Worm (Caenorhabditis elegans) whole organism, late embryonic: Measurements from ENCODE around the gene ZC513.3.

Experiments
- C38D4.7 ChIP-seq: fragments of 200-800 bp; sonication (Bioruptor generic); optimal IDR thresholded peaks from 2 replicates; lab custom pipeline; 2018; ENCODE audit warnings: mild to moderate bottlenecking, missing genetic modification characterization, moderate library complexity, missing compliant biosample characterization
- F13H6.1 ChIP-seq: sonication (generic microtip); optimal IDR thresholded peaks from 2 replicates; lab custom pipeline; 2016; ENCODE audit warnings: missing genetic modification characterization, missing compliant biosample characterization
- K02D7.2 ChIP-seq: sonication (generic microtip); optimal IDR thresholded peaks from 2 replicates; lab custom pipeline; 2017; ENCODE audit warnings: mild to moderate bottlenecking, missing genetic modification characterization, missing compliant biosample characterization
- K09A11.1 ChIP-seq: sonication (generic microtip); optimal IDR thresholded peaks from 2 replicates; lab custom pipeline; 2017; ENCODE audit warnings: antibody characterized with exemption, mild to moderate bottlenecking, missing genetic modification characterization, missing compliant biosample characterization; ENCODE audit not compliant: insufficient read depth
- T23F11.4 ChIP-seq: fragments of 200-800 bp; sonication (Bioruptor generic); optimal IDR thresholded peaks from 2 replicates; lab custom pipeline; 2018; ENCODE audit warnings: mild to moderate bottlenecking, missing genetic modification characterization, missing compliant biosample characterization
- Y22D7AL.16 ChIP-seq: sonication (generic microtip); optimal IDR thresholded peaks from 2 replicates; lab custom pipeline; 2016; ENCODE audit warnings: missing genetic modification characterization, missing compliant biosample characterization
- ahr-1 ChIP-seq: sonication (generic microtip); optimal IDR thresholded peaks from 2 replicates; lab custom pipeline; 2016; ENCODE audit warnings: missing genetic modification characterization, missing compliant biosample characterization
- ceh-19 ChIP-seq: fragments of 200-800 bp; sonication (Bioruptor generic); optimal IDR thresholded peaks from 2 replicates; lab custom pipeline; 2018; ENCODE audit warnings: mild to moderate bottlenecking, missing genetic modification characterization, missing compliant biosample characterization
- ceh-2 ChIP-seq: sonication (generic microtip); optimal IDR thresholded peaks from 2 replicates; lab custom pipeline; 2016; ENCODE audit warnings: missing genotype, missing genetic modification characterization, missing compliant biosample characterization
- ceh-30 ChIP-seq: fragments of 150-350 bp; optimal IDR thresholded peaks from 2 replicates; lab custom pipeline; 2014; ENCODE audit warnings: missing biosample characterization, missing genetic modification characterization
- ceh-45 ChIP-seq: fragments of 200-800 bp; sonication (Bioruptor generic); IDR thresholded peaks from 2 replicates; pipeline ENCODE4 v1.3.6; 2022; ENCODE audit warnings: missing genetic modification reagents, missing genetic modification characterization, missing compliant biosample characterization
- ceh-6 ChIP-seq: fragments of 200-800 bp; sonication (Bioruptor generic); optimal IDR thresholded peaks from 2 replicates; lab custom pipeline; 2018; ENCODE audit warnings: mild to moderate bottlenecking, missing genetic modification characterization, missing compliant biosample characterization
- elt-2 ChIP-seq: sonication (generic microtip); optimal IDR thresholded peaks from 2 replicates; lab custom pipeline; 2016; ENCODE audit warnings: missing genetic modification reagents, missing genetic modification characterization, missing compliant biosample characterization
- ets-4 ChIP-seq: sonication (generic microtip); optimal IDR thresholded peaks from 2 replicates; lab custom pipeline; 2016; ENCODE audit warnings: missing genetic modification characterization, missing compliant biosample characterization
- fkh-10 ChIP-seq: fragments of 150-350 bp; optimal IDR thresholded peaks from 2 replicates; lab custom pipeline; 2014; ENCODE audit warnings: missing biosample characterization, missing genetic modification reagents, missing genetic modification characterization
- gmeb-2 ChIP-seq: sonication (generic microtip); optimal IDR thresholded peaks from 2 replicates; lab custom pipeline; 2016; ENCODE audit warnings: missing genetic modification characterization, inconsistent platforms, missing compliant biosample characterization
- hlh-13 ChIP-seq: fragments of 200-800 bp; sonication (Bioruptor generic); optimal IDR thresholded peaks from 2 replicates; lab custom pipeline; 2018; ENCODE audit warnings: mild to moderate bottlenecking, missing genetic modification characterization, missing compliant biosample characterization
- hlh-30 ChIP-seq: sonication (generic microtip); optimal IDR thresholded peaks from 2 replicates; lab custom pipeline; 2017; ENCODE audit warnings: antibody characterized with exemption, missing genetic modification characterization, missing compliant biosample characterization; ENCODE audit not compliant: insufficient read depth
- hlh-6 ChIP-seq: sonication (generic microtip); optimal IDR thresholded peaks from 2 replicates; lab custom pipeline; 2016; ENCODE audit warnings: missing genotype, missing genetic modification characterization, missing compliant biosample characterization
- hlh-8 ChIP-seq: sonication (generic microtip); optimal IDR thresholded peaks from 2 replicates; lab custom pipeline; 2016; ENCODE audit warnings: missing genotype, missing genetic modification characterization, missing compliant biosample characterization
- madf-2 ChIP-seq: sonication (generic microtip); optimal IDR thresholded peaks from 2 replicates; lab custom pipeline; 2017; ENCODE audit warnings: missing genetic modification characterization, missing compliant biosample characterization
- mec-3 ChIP-seq: sonication (generic microtip); optimal IDR thresholded peaks from 2 replicates; lab custom pipeline; 2016; ENCODE audit warnings: borderline replicate concordance, missing genetic modification characterization, missing compliant biosample characterization
- nfya-1 ChIP-seq: sonication (generic microtip); optimal IDR thresholded peaks from 2 replicates; lab custom pipeline; 2017; ENCODE audit warnings: missing genetic modification characterization, mild to moderate bottlenecking, missing compliant biosample characterization, antibody characterized with exemption, moderate library complexity
- nhr-11 ChIP-seq: fragments of 150-350 bp; optimal IDR thresholded peaks from 2 replicates; lab custom pipeline; 2014; ENCODE audit warnings: missing biosample characterization, missing genetic modification characterization
- pat-9 ChIP-seq: fragments of 200-800 bp; sonication (Bioruptor generic); optimal IDR thresholded peaks from 2 replicates; lab custom pipeline; 2018; ENCODE audit warnings: mild to moderate bottlenecking, missing genetic modification characterization, moderate library complexity, missing compliant biosample characterization
- pha-4 ChIP-seq: fragments of 150-350 bp; optimal IDR thresholded peaks from 2 replicates; lab custom pipeline; 2018; ENCODE audit warnings: missing biosample characterization, missing genetic modification reagents, missing genetic modification characterization
- rnt-1 ChIP-seq: sonication (generic microtip); optimal IDR thresholded peaks from 2 replicates; lab custom pipeline; 2016; ENCODE audit warnings: missing genetic modification characterization, missing compliant biosample characterization
- sox-2 ChIP-seq: fragments of 200-800 bp; sonication (Bioruptor generic); IDR thresholded peaks from 2 replicates; pipeline ENCODE4 v1.3.6; 2022; ENCODE audit warnings: missing genetic modification reagents, missing genetic modification characterization, missing compliant biosample characterization
- sox-4 ChIP-seq: sonication (generic microtip); optimal IDR thresholded peaks from 2 replicates; lab custom pipeline; 2017; ENCODE audit warnings: mild to moderate bottlenecking, missing genetic modification characterization, inconsistent platforms, missing compliant biosample characterization
- syd-9 ChIP-seq: sonication (generic microtip); optimal IDR thresholded peaks from 2 replicates; lab custom pipeline; 2016; ENCODE audit warnings: mild to moderate bottlenecking, missing genetic modification characterization, moderate library complexity, missing compliant biosample characterization
- tbx-7 ChIP-seq: sonication (generic microtip); optimal IDR thresholded peaks from 2 replicates; lab custom pipeline; 2016; ENCODE audit warnings: missing genotype, missing genetic modification characterization, missing compliant biosample characterization
- unc-3 ChIP-seq, 2 experiments: fragments of 200-800 bp in 1 of 2; sonication (Bioruptor generic) in 1 of 2; sonication (generic microtip) in 1 of 2; conservative IDR thresholded peaks in 1 of 2; optimal IDR thresholded peaks in 1 of 2; 2 replicates each; pipeline versions ENCODE4 v1.3.6 to Lab custom; 2016 to 2022; ENCODE audit warnings: missing compliant biosample characterization in 2 of 2, missing genetic modification characterization in 2 of 2, missing genetic modification reagents in 1 of 2
- unc-55 ChIP-seq: sonication (generic microtip); optimal IDR thresholded peaks from 2 replicates; lab custom pipeline; 2017; ENCODE audit warnings: missing biosample characterization, missing genetic modification reagents, missing genetic modification characterization
- zip-5 ChIP-seq: sonication (generic microtip); optimal IDR thresholded peaks from 2 replicates; lab custom pipeline; 2016; ENCODE audit warnings: missing genetic modification characterization, missing compliant biosample characterization
- ztf-16 ChIP-seq: sonication (generic microtip); optimal IDR thresholded peaks from 2 replicates; lab custom pipeline; 2017; ENCODE audit warnings: missing genetic modification characterization, missing compliant biosample characterization

Gene ZC513.3

DNA sequence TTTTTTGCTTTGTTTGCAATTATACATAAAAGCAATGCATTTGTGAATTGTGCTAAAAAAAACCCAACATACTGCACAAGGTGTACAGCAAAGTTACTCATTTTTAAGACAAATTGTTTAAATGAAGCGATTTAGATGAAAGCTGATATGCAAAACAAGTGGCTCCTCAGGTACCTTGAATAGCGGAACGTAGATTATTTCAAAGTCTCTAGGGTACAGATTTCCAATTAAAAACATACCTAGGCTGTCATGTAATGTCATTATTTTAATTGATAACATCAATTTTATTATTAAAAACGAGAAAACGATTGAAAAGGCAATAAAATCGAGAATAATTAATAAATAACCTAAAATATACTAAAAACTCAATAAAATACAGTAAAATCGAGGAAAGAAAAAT lies 15.3 kb downstream of the ZC513.3 start, which contains the start of gene str-139:
Gene str-139 (minus strand): TSS at position 101 of the 400 bp plus-strand sequence.
- no peak for TF ChIP-seq C38D4.7 (GFP tag; lab: Kevin White, UChicago)
- no peak for TF ChIP-seq zip-5 (tag; lab: Kevin White, UChicago)
- TF ChIP-seq unc-3 (GFP tag; conservative IDR thresholded peaks at IDR 0.05; lab: Robert Waterston, UW): no peak
- no peak for TF ChIP-seq unc-3 (tag; optimal IDR thresholded peaks at IDR 0.05; lab: Kevin White, UChicago)
- TF ChIP-seq hlh-6 (tag; lab: Kevin White, UChicago): no peak
- no peak for TF ChIP-seq madf-2 (tag; lab: Kevin White, UChicago)
- TF ChIP-seq, all 69 proteins: peak for 0

DNA sequence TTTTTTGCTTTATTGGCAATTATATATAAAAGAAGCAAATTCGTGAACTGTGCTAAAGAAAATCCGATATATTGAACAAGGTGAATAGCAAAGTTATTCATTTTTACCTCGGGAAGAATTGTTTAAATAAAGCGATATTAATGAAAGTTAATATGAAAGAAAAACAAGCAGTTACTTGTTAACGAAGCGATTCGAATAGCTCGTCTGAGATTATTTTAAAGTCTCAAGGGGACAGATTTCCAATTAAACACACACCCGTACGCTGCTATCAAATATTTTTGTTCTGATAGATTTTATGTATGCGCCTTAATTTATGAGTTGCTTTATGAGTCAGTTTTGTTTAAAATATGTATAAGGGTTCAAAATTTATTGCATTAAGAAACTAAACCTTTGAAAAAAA lies 21.0 kb downstream of the ZC513.3 start, which contains the start of gene str-140:
Gene str-140 (minus strand): TSS at position 101 of the 400 bp plus-strand sequence.
- TF ChIP-seq rnt-1 (tag; lab: Kevin White, UChicago) (no peak), syd-9 (tag; lab: Kevin White, UChicago) (no peak), K02D7.2 (tag; lab: Kevin White, UChicago) (no peak), gmeb-2 (tag; lab: Kevin White, UChicago) (no peak), T23F11.4 (GFP tag; lab: Kevin White, UChicago) (no peak), ceh-2 (tag; lab: Kevin White, UChicago) (no peak), pat-9 (no peak), fkh-10 (GFP tag; lab: Kevin White, UChicago) (no peak), ceh-45 (GFP tag; lab: Robert Waterston, UW) (no peak), elt-2 (no peak), K09A11.1 (tag; lab: Kevin White, UChicago) (no peak), mec-3 (tag; lab: Kevin White, UChicago) (no peak), nfya-1 (tag; lab: Kevin White, UChicago) (no peak), hlh-30 (no peak), tbx-7 (no peak), hlh-8 (tag; lab: Kevin White, UChicago) (no peak), ceh-19 (GFP tag; lab: Kevin White, UChicago) (no peak)
- TF ChIP-seq, all 69 proteins: peak for 0

DNA sequence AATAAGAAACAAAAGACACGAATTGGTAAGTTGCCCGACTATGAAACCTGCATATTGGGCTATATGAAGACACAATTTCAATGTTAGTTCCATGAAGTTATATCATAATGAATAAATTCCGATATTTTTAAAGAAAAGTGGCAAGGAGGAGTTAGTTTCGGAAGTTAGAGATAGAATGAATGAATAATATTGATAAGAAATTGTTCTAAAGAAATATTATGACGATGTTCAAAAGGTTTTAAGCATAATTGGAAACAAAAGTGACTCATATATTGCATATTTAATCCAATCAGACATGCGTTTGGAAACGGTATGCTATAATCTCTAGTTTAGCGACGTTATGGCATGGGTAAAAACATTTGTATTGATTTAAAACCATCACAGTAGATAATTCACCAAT lies 22.8 kb downstream of the ZC513.3 start, which contains the start of gene str-143:
Gene str-143 (minus strand): TSS at position 101 of the 400 bp plus-strand sequence.
- TF ChIP-seq sox-2 (GFP tag; lab: Robert Waterston, UW) (no peak), ceh-19 (GFP tag; lab: Kevin White, UChicago) (no peak), syd-9 (tag; lab: Kevin White, UChicago) (no peak), mec-3 (tag; lab: Kevin White, UChicago) (no peak), hlh-6 (tag; lab: Kevin White, UChicago) (no peak), gmeb-2 (tag; lab: Kevin White, UChicago) (no peak), ets-4 (tag; lab: Kevin White, UChicago) (no peak), Y22D7AL.16 (tag; lab: Kevin White, UChicago) (no peak), hlh-13 (GFP tag; lab: Kevin White, UChicago) (no peak), madf-2 (tag; lab: Kevin White, UChicago) (no peak)

DNA sequence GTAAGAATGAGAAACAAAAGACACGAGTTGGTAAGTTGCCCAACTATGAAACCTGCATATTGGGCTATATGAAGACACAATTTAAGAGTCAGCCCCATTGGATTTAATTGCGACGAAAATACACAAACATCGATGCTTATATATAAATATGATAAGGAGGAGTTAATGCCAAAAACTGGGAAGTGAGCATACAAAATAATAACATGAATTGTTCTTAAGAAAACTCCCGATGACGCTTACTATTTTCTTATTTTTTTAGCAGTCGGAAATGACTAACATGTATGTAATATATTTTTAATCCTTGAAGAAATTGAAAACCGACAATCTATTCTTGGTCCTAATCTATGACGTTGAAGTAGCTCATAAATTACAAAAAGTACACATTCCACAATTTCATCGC lies 25.2 kb downstream of the ZC513.3 start, which contains the start of gene str-144:
Gene str-144 (minus strand): TSS at position 101 of the 400 bp plus-strand sequence.
- TF ChIP-seq F13H6.1 (tag; lab: Kevin White, UChicago): no peak
- TF ChIP-seq ztf-16: no peak
- no peak for TF ChIP-seq sox-2 (GFP tag; lab: Robert Waterston, UW)
- no peak for TF ChIP-seq ceh-45 (GFP tag; lab: Robert Waterston, UW)
- no peak for TF ChIP-seq ahr-1 (tag; lab: Kevin White, UChicago)
- TF ChIP-seq T23F11.4 (GFP tag; lab: Kevin White, UChicago): no peak
- TF ChIP-seq unc-55 (GFP tag; lab: Kevin White, UChicago): no peak
- TF ChIP-seq sox-4 (tag; lab: Kevin White, UChicago): no peak
- TF ChIP-seq nhr-11: no peak
- TF ChIP-seq ceh-30 (tag; lab: Kevin White, UChicago): no peak
- no peak for TF ChIP-seq elt-2
- TF ChIP-seq pha-4 (tag; lab: Kevin White, UChicago): no peak
- no peak for TF ChIP-seq ceh-6 (GFP tag; lab: Kevin White, UChicago)
- TF ChIP-seq, all 69 proteins: peak for 0
